Fruit fly (Drosophila melanogaster): ENCODE measurements around the gene CG34026.

CG34026 gene

dm6 chrX:9497123-9497522, 36.5 kb upstream of the CG34026 start:
- no peak for TF ChIP-seq toe (GFP tag; optimal IDR thresholded peaks at IDR 0.05)
- TF ChIP-seq CG7045 (GFP tag; optimal IDR thresholded peaks at IDR 0.05), result no peak
- TF ChIP-seq cnc (optimal IDR thresholded peaks at IDR 0.05), result no peak
- no peak for TF ChIP-seq kay (GFP tag; ENCODE audit: borderline replicate concordance)
- TF ChIP-seq Hr96 (GFP tag; optimal IDR thresholded peaks at IDR 0.05), result no peak
- TF ChIP-seq cic (GFP tag; optimal IDR thresholded peaks at IDR 0.05), result no peak
- no peak for TF ChIP-seq CG33017 (tag; optimal IDR thresholded peaks at IDR 0.05)
- no peak for TF ChIP-seq CG14711 (tag; optimal IDR thresholded peaks at IDR 0.05)
- no peak for TF ChIP-seq bab1 (GFP tag; optimal IDR thresholded peaks at IDR 0.05)
- TF ChIP-seq CG7101 (tag; optimal IDR thresholded peaks at IDR 0.05), result no peak
- no peak for TF ChIP-seq Crg-1 (GFP tag; optimal IDR thresholded peaks at IDR 0.05)
- no peak for TF ChIP-seq CG1620 (GFP tag; optimal IDR thresholded peaks at IDR 0.05)
- TF ChIP-seq Mnt (GFP tag; optimal IDR thresholded peaks at IDR 0.05), result no peak
- TF ChIP-seq ovo (GFP tag; optimal IDR thresholded peaks at IDR 0.05), result no peak
- no peak for TF ChIP-seq CG11617 (GFP tag; optimal IDR thresholded peaks at IDR 0.05)
- TF ChIP-seq CG12768 (GFP tag; optimal IDR thresholded peaks at IDR 0.05), result no peak
- no peak for TF ChIP-seq tj (GFP tag; optimal IDR thresholded peaks at IDR 0.05)
- no peak for TF ChIP-seq Clk (GFP tag; optimal IDR thresholded peaks at IDR 0.05)
- TF ChIP-seq CG5204 (GFP tag; optimal IDR thresholded peaks at IDR 0.05), result no peak
- no peak for TF ChIP-seq pad (GFP tag; optimal IDR thresholded peaks at IDR 0.05)

DNA sequence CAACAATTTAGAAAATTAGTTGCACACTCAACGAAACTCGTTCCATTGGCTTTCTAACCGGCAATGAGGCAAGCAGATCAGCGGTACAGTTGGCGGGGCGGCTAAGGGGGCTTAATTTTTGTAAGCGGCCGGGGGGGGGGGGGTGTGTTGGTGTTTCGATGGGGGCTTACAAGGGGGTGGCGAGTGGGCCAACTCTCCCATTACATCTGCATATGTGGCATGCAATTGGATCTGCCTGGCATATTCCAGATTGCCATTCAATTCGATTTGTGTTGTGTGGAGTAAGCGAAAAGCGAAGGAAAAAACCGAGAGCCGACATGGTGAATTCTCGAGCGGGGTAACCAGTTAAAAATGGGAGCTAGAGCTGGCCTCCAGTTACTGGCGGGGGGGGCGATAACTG, 35.4 kb upstream of the CG34026 start:
- TF ChIP-seq CG7045 (GFP tag; optimal IDR thresholded peaks at IDR 0.05), result no peak
- no peak for TF ChIP-seq kay (GFP tag; ENCODE audit: borderline replicate concordance)
- no peak for TF ChIP-seq toe (GFP tag; optimal IDR thresholded peaks at IDR 0.05)
- TF ChIP-seq ovo (GFP tag; optimal IDR thresholded peaks at IDR 0.05), result no peak
- no peak for TF ChIP-seq bab1 (GFP tag; optimal IDR thresholded peaks at IDR 0.05)
- TF ChIP-seq tj (GFP tag; optimal IDR thresholded peaks at IDR 0.05), result peak; percentile 86

- peak; percentile 10 for TF ChIP-seq CG5204 (GFP tag; optimal IDR thresholded peaks at IDR 0.05)
- no peak for TF ChIP-seq CG12768 (GFP tag; optimal IDR thresholded peaks at IDR 0.05)
- TF ChIP-seq ovo (GFP tag; optimal IDR thresholded peaks at IDR 0.05), result no peak
- TF ChIP-seq CG11617 (GFP tag; optimal IDR thresholded peaks at IDR 0.05), result no peak
- no peak for TF ChIP-seq cnc (optimal IDR thresholded peaks at IDR 0.05)
- peak; percentile 39 for TF ChIP-seq Mnt (GFP tag; optimal IDR thresholded peaks at IDR 0.05)
- TF ChIP-seq pad (GFP tag; optimal IDR thresholded peaks at IDR 0.05), result no peak
- no peak for TF ChIP-seq kay (GFP tag; ENCODE audit: borderline replicate concordance)
- TF ChIP-seq CG14711 (tag; optimal IDR thresholded peaks at IDR 0.05), result no peak
- peak; percentile 33 for TF ChIP-seq CG1620 (GFP tag; optimal IDR thresholded peaks at IDR 0.05)
- TF ChIP-seq CG7101 (tag; optimal IDR thresholded peaks at IDR 0.05), result peak; percentile 55
- peak; percentile 30 for TF ChIP-seq CG7045 (GFP tag; optimal IDR thresholded peaks at IDR 0.05)
- TF ChIP-seq Crg-1 (GFP tag; optimal IDR thresholded peaks at IDR 0.05), result no peak
- no peak for TF ChIP-seq cic (GFP tag; optimal IDR thresholded peaks at IDR 0.05)
- TF ChIP-seq CG33017 (tag; optimal IDR thresholded peaks at IDR 0.05), result peak; percentile 26
- TF ChIP-seq tj (GFP tag; optimal IDR thresholded peaks at IDR 0.05), result peak; percentile 39
- TF ChIP-seq bab1 (GFP tag; optimal IDR thresholded peaks at IDR 0.05), result peak; percentile 32
- peak; percentile 44 for TF ChIP-seq Hr96 (GFP tag; optimal IDR thresholded peaks at IDR 0.05)
- no peak for TF ChIP-seq Clk (GFP tag; optimal IDR thresholded peaks at IDR 0.05)
- peak; percentile 16 for TF ChIP-seq toe (GFP tag; optimal IDR thresholded peaks at IDR 0.05)
Measured at dm6 chrX:9499994-9500804, 33.4 kb upstream of the CG34026 start, which contains the start of gene mgl. TSS of gene mgl (minus strand) at chrX:9500129.

DNA sequence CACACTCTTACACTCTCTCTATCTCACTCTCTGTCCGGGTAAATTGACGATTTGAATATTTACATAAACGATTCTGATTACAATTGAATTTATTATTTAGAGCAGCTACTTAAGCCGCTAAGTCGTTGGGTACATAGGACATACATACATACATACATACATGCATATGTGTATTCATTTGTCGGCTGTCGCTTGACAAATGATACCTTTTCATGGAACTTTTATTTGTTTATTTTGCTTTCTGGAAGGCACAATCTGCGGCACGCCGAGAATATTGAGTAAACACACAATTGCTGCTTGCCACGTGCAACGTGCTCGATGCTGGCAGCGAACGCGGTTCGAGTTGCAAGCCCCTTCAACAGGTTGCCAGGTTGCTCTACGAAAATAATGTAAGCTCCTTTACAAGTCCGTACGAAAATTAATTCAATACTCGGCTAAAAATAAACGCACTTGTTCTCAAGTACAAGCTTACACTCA, 32.8 kb upstream of the CG34026 start:
- no peak for TF ChIP-seq Mnt (GFP tag; optimal IDR thresholded peaks at IDR 0.05)
- TF ChIP-seq CG7101 (tag; optimal IDR thresholded peaks at IDR 0.05), result no peak
- no peak for TF ChIP-seq CG14711 (tag; optimal IDR thresholded peaks at IDR 0.05)
- no peak for TF ChIP-seq cic (GFP tag; optimal IDR thresholded peaks at IDR 0.05)
- TF ChIP-seq bab1 (GFP tag; optimal IDR thresholded peaks at IDR 0.05), result no peak
- TF ChIP-seq CG11617 (GFP tag; optimal IDR thresholded peaks at IDR 0.05), result no peak
- no peak for TF ChIP-seq kay (GFP tag; ENCODE audit: borderline replicate concordance)
- no peak for TF ChIP-seq cnc (optimal IDR thresholded peaks at IDR 0.05)
- no peak for TF ChIP-seq pad (GFP tag; optimal IDR thresholded peaks at IDR 0.05)

dm6 chrX:9502286-9502685, 31.3 kb upstream of the CG34026 start:
- TF ChIP-seq kay (GFP tag; ENCODE audit: borderline replicate concordance) (peak; percentile 50), Clk (GFP tag; optimal IDR thresholded peaks at IDR 0.05) (no peak), bab1 (GFP tag; optimal IDR thresholded peaks at IDR 0.05) (peak; percentile 83), toe (GFP tag; optimal IDR thresholded peaks at IDR 0.05) (no peak)

dm6 chrX:9511224-9511623, 22.4 kb upstream of the CG34026 start, which contains the start of gene CG34028:
TSS of gene CG34028 (plus strand) at chrX:9511524.
- no peak for TF ChIP-seq CG1620 (GFP tag; optimal IDR thresholded peaks at IDR 0.05)
- TF ChIP-seq cic (GFP tag; optimal IDR thresholded peaks at IDR 0.05), result no peak
- no peak for TF ChIP-seq Hr96 (GFP tag; optimal IDR thresholded peaks at IDR 0.05)
- no peak for TF ChIP-seq Clk (GFP tag; optimal IDR thresholded peaks at IDR 0.05)
- TF ChIP-seq Mnt (GFP tag; optimal IDR thresholded peaks at IDR 0.05), result no peak
- TF ChIP-seq CG14711 (tag; optimal IDR thresholded peaks at IDR 0.05), result no peak
- TF ChIP-seq CG11617 (GFP tag; optimal IDR thresholded peaks at IDR 0.05), result no peak
